Worm (Caenorhabditis elegans) whole organism, L4 larva: ENCODE data around the gene zipt-9.

Source experiments
- D1046.2 ChIP-seq: fragments of 200-800 bp; sonication (Bioruptor generic); IDR thresholded peaks from 2 replicates; pipeline ENCODE4 v1.3.6; 2022; ENCODE audit warnings: missing genetic modification characterization, missing compliant biosample characterization
- ZK546.5 ChIP-seq, 2 experiments: sonication (generic microtip); optimal IDR thresholded peaks; 2 replicates each; lab custom pipeline; 2017; ENCODE audit warnings: missing biosample characterization in 2 of 2, missing genetic modification characterization in 2 of 2
- egl-43 ChIP-seq: fragments of 200-800 bp; sonication (Bioruptor generic); IDR thresholded peaks from 2 replicates; pipeline ENCODE4 v1.3.6; 2022; ENCODE audit warnings: missing genetic modification reagents, missing genetic modification characterization, missing compliant biosample characterization
- hlh-30 ChIP-seq: sonication (generic microtip); optimal IDR thresholded peaks from 2 replicates; lab custom pipeline; 2017; ENCODE audit warnings: antibody characterized with exemption, mild to moderate bottlenecking, missing genetic modification characterization, missing compliant biosample characterization; ENCODE audit not compliant: insufficient read depth

DNA sequence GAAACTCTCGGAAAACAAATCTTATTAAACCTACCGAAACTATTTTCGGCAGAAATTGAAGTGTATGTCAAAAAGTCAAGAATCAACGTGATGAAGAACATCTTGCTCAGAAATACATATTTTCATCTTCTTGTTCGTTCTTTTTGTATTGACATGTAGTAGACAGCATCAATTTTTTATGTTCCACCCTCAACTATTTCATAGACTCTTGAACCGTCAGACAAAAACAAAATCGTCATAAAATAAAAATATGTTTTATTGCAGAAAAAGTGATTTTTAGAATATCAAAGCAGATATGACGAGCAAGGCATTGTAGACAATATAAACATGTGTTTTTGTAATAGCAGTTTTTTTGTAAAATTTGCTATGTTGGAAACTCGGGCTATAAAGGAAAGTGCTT lies 9.7 kb upstream of the zipt-9 start, which contains the start of gene F35E12.2:
- TF ChIP-seq hlh-30 (tag; lab: Kevin White, UChicago) (no peak), egl-43 (GFP tag; lab: Robert Waterston, UW) (no peak), ZK546.5 (tag; optimal IDR thresholded peaks at IDR 0.05; lab: Kevin White, UChicago) (no peak), D1046.2 (GFP tag; lab: Robert Waterston, UW) (no peak)
